Worm (Caenorhabditis elegans) whole organism, late embryonic: ENCODE data around the gene uncp-18.

ENCODE experiments used
- C08G9.2 ChIP-seq: sonication (generic microtip); optimal IDR thresholded peaks from 2 replicates; lab custom pipeline; 2016; ENCODE audit warnings: mild to moderate bottlenecking, missing genetic modification characterization, moderate library complexity, missing compliant biosample characterization
- C38D4.7 ChIP-seq: fragments of 200-800 bp; sonication (Bioruptor generic); optimal IDR thresholded peaks from 2 replicates; lab custom pipeline; 2018; ENCODE audit warnings: mild to moderate bottlenecking, missing genetic modification characterization, moderate library complexity, missing compliant biosample characterization
- F13H6.1 ChIP-seq: sonication (generic microtip); optimal IDR thresholded peaks from 2 replicates; lab custom pipeline; 2016; ENCODE audit warnings: missing genetic modification characterization, missing compliant biosample characterization
- T23F11.4 ChIP-seq: fragments of 200-800 bp; sonication (Bioruptor generic); optimal IDR thresholded peaks from 2 replicates; lab custom pipeline; 2018; ENCODE audit warnings: mild to moderate bottlenecking, missing genetic modification characterization, missing compliant biosample characterization
- Y22D7AL.16 ChIP-seq: sonication (generic microtip); optimal IDR thresholded peaks from 2 replicates; lab custom pipeline; 2016; ENCODE audit warnings: missing genetic modification characterization, missing compliant biosample characterization
- ahr-1 ChIP-seq: sonication (generic microtip); optimal IDR thresholded peaks from 2 replicates; lab custom pipeline; 2016; ENCODE audit warnings: missing genetic modification characterization, missing compliant biosample characterization
- ceh-14 ChIP-seq: sonication (generic microtip); optimal IDR thresholded peaks from 2 replicates; lab custom pipeline; 2016; ENCODE audit warnings: missing genotype, missing genetic modification characterization, missing compliant biosample characterization
- ceh-19 ChIP-seq: fragments of 200-800 bp; sonication (Bioruptor generic); optimal IDR thresholded peaks from 2 replicates; lab custom pipeline; 2018; ENCODE audit warnings: mild to moderate bottlenecking, missing genetic modification characterization, missing compliant biosample characterization
- ceh-24 ChIP-seq: sonication (generic microtip); optimal IDR thresholded peaks from 2 replicates; lab custom pipeline; 2016; ENCODE audit warnings: mild to moderate bottlenecking, missing genetic modification characterization, missing compliant biosample characterization
- ceh-30 ChIP-seq: fragments of 150-350 bp; optimal IDR thresholded peaks from 2 replicates; lab custom pipeline; 2014; ENCODE audit warnings: missing biosample characterization, missing genetic modification characterization
- ceh-48 ChIP-seq: sonication (generic microtip); optimal IDR thresholded peaks from 2 replicates; lab custom pipeline; 2016; ENCODE audit warnings: missing genetic modification characterization, inconsistent platforms, missing compliant biosample characterization
- dmd-4 ChIP-seq: sonication (generic microtip); optimal IDR thresholded peaks from 2 replicates; lab custom pipeline; 2016; ENCODE audit warnings: borderline replicate concordance, missing genetic modification characterization, missing compliant biosample characterization
- dve-1 ChIP-seq: sonication (generic microtip); optimal IDR thresholded peaks from 2 replicates; lab custom pipeline; 2017; ENCODE audit warnings: antibody characterized with exemption, mild to moderate bottlenecking, missing genetic modification characterization, missing compliant biosample characterization
- elt-2 ChIP-seq: sonication (generic microtip); optimal IDR thresholded peaks from 2 replicates; lab custom pipeline; 2016; ENCODE audit warnings: missing genetic modification reagents, missing genetic modification characterization, missing compliant biosample characterization
- fax-1 ChIP-seq: sonication (generic microtip); optimal IDR thresholded peaks from 2 replicates; lab custom pipeline; 2016; ENCODE audit warnings: missing genotype, missing genetic modification characterization, missing compliant biosample characterization
- fkh-10 ChIP-seq: fragments of 150-350 bp; optimal IDR thresholded peaks from 2 replicates; lab custom pipeline; 2014; ENCODE audit warnings: missing biosample characterization, missing genetic modification reagents, missing genetic modification characterization
- fkh-6 ChIP-seq: sonication (generic microtip); optimal IDR thresholded peaks from 2 replicates; lab custom pipeline; 2016; ENCODE audit warnings: missing genetic modification characterization, missing compliant biosample characterization
- gmeb-2 ChIP-seq: sonication (generic microtip); optimal IDR thresholded peaks from 2 replicates; lab custom pipeline; 2016; ENCODE audit warnings: missing genetic modification characterization, inconsistent platforms, missing compliant biosample characterization
- hlh-8 ChIP-seq: sonication (generic microtip); optimal IDR thresholded peaks from 2 replicates; lab custom pipeline; 2016; ENCODE audit warnings: missing genotype, missing genetic modification characterization, missing compliant biosample characterization
- nfya-1 ChIP-seq: sonication (generic microtip); optimal IDR thresholded peaks from 2 replicates; lab custom pipeline; 2017; ENCODE audit warnings: missing genetic modification characterization, mild to moderate bottlenecking, missing compliant biosample characterization, antibody characterized with exemption, moderate library complexity
- npax-4 ChIP-seq: sonication (generic microtip); optimal IDR thresholded peaks from 2 replicates; lab custom pipeline; 2016; ENCODE audit warnings: missing genetic modification characterization, missing compliant biosample characterization
- odd-2 ChIP-seq: sonication (generic microtip); optimal IDR thresholded peaks from 2 replicates; lab custom pipeline; 2017; ENCODE audit warnings: antibody characterized with exemption, mild to moderate bottlenecking, missing genetic modification characterization, missing compliant biosample characterization
- pax-1 ChIP-seq: fragments of 150-350 bp; optimal IDR thresholded peaks from 2 replicates; lab custom pipeline; 2014; ENCODE audit warnings: missing biosample characterization, missing genetic modification characterization
- pha-2 ChIP-seq: sonication (generic microtip); optimal IDR thresholded peaks from 2 replicates; lab custom pipeline; 2017; ENCODE audit warnings: mild to moderate bottlenecking, missing genetic modification characterization, missing compliant biosample characterization
- pha-4 ChIP-seq: fragments of 150-350 bp; optimal IDR thresholded peaks from 2 replicates; lab custom pipeline; 2018; ENCODE audit warnings: missing biosample characterization, missing genetic modification reagents, missing genetic modification characterization
- pros-1 ChIP-seq: fragments of 150-350 bp; optimal IDR thresholded peaks from 2 replicates; lab custom pipeline; 2014; ENCODE audit warnings: missing biosample characterization, missing genetic modification reagents, missing genetic modification characterization
- sox-2 ChIP-seq: fragments of 200-800 bp; sonication (Bioruptor generic); IDR thresholded peaks from 2 replicates; pipeline ENCODE4 v1.3.6; 2022; ENCODE audit warnings: missing genetic modification reagents, missing genetic modification characterization, missing compliant biosample characterization
- sox-4 ChIP-seq: sonication (generic microtip); optimal IDR thresholded peaks from 2 replicates; lab custom pipeline; 2017; ENCODE audit warnings: mild to moderate bottlenecking, missing genetic modification characterization, inconsistent platforms, missing compliant biosample characterization
- syd-9 ChIP-seq: sonication (generic microtip); optimal IDR thresholded peaks from 2 replicates; lab custom pipeline; 2016; ENCODE audit warnings: mild to moderate bottlenecking, missing genetic modification characterization, moderate library complexity, missing compliant biosample characterization
- tbx-2 ChIP-seq: sonication (generic microtip); optimal IDR thresholded peaks from 2 replicates; lab custom pipeline; 2016; ENCODE audit warnings: missing genetic modification characterization, missing compliant biosample characterization
- ttx-3 ChIP-seq: sonication (generic microtip); optimal IDR thresholded peaks from 2 replicates; lab custom pipeline; 2016; ENCODE audit warnings: missing genetic modification reagents, missing genetic modification characterization, missing compliant biosample characterization
- unc-42 ChIP-seq: sonication (generic microtip); optimal IDR thresholded peaks from 2 replicates; lab custom pipeline; 2016; ENCODE audit warnings: missing genotype, missing genetic modification characterization, missing compliant biosample characterization
- unc-86 ChIP-seq: sonication (generic microtip); optimal IDR thresholded peaks from 2 replicates; lab custom pipeline; 2016; ENCODE audit warnings: missing genetic modification characterization, missing compliant biosample characterization
- ztf-16 ChIP-seq: sonication (generic microtip); optimal IDR thresholded peaks from 2 replicates; lab custom pipeline; 2017; ENCODE audit warnings: missing genetic modification characterization, missing compliant biosample characterization

uncp-18 gene

ce11 chrIV:425052-425451 is 34.7 kb downstream of the uncp-18 start, which contains the start of gene daf-18:
daf-18 (minus strand) TSS chrIV:425177.
- TF ChIP-seq ceh-14 (tag; lab: Kevin White, UChicago) = no peak
- TF ChIP-seq dve-1 (tag; lab: Kevin White, UChicago) = peak; percentile 3
- TF ChIP-seq, all 69 proteins: peak for 1

ce11 chrIV:425546-425945 is 35.2 kb downstream of the uncp-18 start:
- TF ChIP-seq ttx-3 (tag; lab: Kevin White, UChicago) (no peak), nfya-1 (tag; lab: Kevin White, UChicago) (peak; percentile 11), gmeb-2 (tag; lab: Kevin White, UChicago) (no peak), unc-42 (tag; lab: Kevin White, UChicago) (no peak), ceh-19 (no peak), dve-1 (tag; lab: Kevin White, UChicago) (no peak), ceh-48 (peak; percentile 56), fkh-6 (tag; lab: Kevin White, UChicago) (no peak), dmd-4 (tag; lab: Kevin White, UChicago) (no peak)

DNA sequence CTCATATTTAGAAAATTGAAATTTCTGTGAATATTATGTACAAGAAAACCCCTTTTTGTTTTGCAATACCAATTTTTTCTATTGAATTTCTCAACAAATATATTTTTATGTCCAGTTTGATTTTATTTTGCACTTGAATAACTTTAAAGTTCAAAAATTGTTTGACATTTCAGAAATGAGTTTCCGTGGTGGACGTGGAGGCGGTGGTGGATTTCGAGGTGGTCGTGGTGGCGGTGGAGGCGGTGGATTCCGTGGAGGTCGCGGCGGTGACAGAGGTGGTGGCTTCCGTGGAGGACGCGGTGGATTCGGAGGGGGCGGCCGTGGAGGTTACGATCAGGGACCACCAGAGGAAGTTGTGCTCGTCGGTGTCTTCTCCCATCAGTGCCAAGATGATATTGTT is 35.6 kb downstream of the uncp-18 start, which contains the start of gene garr-1:
TSS of gene garr-1 (plus strand) at position 174 of the 400 bp plus-strand sequence.
- TF ChIP-seq pha-4 (tag; lab: Kevin White, UChicago) = no peak
- no peak for TF ChIP-seq pha-2
- TF ChIP-seq sox-4 (tag; lab: Kevin White, UChicago) = no peak
- TF ChIP-seq ceh-24 (tag; lab: Kevin White, UChicago) = no peak
- TF ChIP-seq C38D4.7 (GFP tag; lab: Kevin White, UChicago) = no peak
- no peak for TF ChIP-seq elt-2 (tag; lab: Kevin White, UChicago)
- no peak for TF ChIP-seq tbx-2 (tag; lab: Kevin White, UChicago)

DNA sequence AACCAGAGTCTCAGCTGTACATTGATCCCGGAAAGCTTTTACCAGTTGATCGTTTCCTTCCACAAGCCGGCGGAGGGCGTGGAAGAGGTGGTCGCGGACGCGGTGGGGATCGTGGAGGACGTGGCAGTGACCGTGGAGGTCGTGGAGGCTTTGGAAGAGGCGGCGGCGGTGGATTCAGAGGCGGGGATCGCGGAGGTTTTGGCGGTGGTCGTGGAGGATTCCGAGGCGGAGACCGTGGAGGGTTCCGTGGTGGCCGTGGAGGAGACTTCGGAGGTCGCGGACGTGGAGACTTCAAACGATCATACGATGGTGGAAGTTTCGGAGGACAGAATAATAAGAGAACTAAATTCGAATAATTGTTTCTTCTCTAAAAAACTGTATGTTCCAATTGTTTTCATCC is 36.2 kb downstream of the uncp-18 start:
- TF ChIP-seq tbx-2 (tag; lab: Kevin White, UChicago) = no peak

DNA sequence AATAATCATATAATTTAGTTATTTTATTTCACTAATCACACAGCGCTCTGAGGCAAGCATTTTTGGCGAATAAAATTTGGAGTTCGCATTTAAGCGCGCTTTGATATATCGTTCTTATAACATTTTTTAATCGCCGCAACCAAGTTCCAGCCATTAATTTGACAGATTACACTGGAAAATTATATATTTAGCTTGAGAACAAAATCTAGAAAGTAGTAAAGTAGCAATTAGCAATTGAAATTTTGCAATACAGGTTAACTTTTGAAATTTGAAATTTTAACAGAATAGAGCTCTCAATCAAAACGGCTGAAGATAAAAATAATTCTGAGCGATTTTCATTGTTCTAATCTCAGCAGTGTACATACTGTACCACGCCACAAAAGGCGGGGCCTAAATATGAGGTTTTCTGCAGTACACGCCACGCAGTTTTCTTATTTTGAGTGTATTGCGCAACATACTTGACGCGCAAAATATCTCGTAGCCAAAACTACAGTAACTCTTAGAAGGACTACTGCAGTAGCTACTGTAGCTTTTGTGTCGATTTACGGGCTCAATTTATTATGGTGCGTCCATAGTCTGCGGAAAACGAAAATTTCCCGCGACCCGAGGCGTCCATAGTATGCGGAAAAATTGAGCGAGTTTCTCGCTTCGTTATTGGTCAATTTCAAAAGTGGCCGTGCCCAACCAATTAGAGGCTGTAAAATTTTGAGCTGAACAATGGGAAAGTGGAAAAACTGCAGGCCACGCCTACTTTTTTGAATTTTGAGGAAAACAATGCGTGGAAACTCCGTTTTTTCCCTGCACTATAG is 36.9 kb downstream of the uncp-18 start:
- TF ChIP-seq ceh-30 (tag; lab: Kevin White, UChicago) (no peak), ztf-16 (no peak), ahr-1 (no peak), odd-2 (no peak), F13H6.1 (tag; lab: Kevin White, UChicago) (no peak), nfya-1 (tag; lab: Kevin White, UChicago) (no peak), T23F11.4 (no peak), unc-86 (tag; lab: Kevin White, UChicago) (no peak), fkh-10 (GFP tag; lab: Kevin White, UChicago) (no peak), C08G9.2 (no peak), pax-1 (tag; lab: Kevin White, UChicago) (no peak), syd-9 (no peak), fax-1 (tag; lab: Kevin White, UChicago) (no peak), pros-1 (tag; lab: Kevin White, UChicago) (no peak), hlh-8 (tag; lab: Kevin White, UChicago) (no peak), sox-2 (GFP tag; lab: Robert Waterston, UW) (no peak), npax-4 (tag; lab: Kevin White, UChicago) (no peak), Y22D7AL.16 (tag; lab: Kevin White, UChicago) (no peak)
- TF ChIP-seq, all 69 proteins: peak for 0
